Fruit fly (Drosophila melanogaster) whole organism, pupa: ENCODE measurements around the gene Or67a.

Source experiments
- CG10348 ChIP-seq: fragments of 200-800 bp; sonication (Bioruptor generic); IDR thresholded peaks from 2 replicates; pipeline ENCODE4 v1.3.6; 2022; ENCODE audit warnings: missing biosample characterization, missing genetic modification characterization
- CG12605 ChIP-seq: fragments of 200-800 bp; sonication (Bioruptor generic); IDR thresholded peaks from 2 replicates; pipeline ENCODE4 v1.3.6; 2022; ENCODE audit warnings: missing biosample characterization, missing genetic modification characterization
- D1 ChIP-seq: fragments of 200-800 bp; sonication (Bioruptor generic); optimal IDR thresholded peaks from 2 replicates; lab custom pipeline; 2018; ENCODE audit warnings: missing biosample characterization, mild to moderate bottlenecking, missing genetic modification characterization, moderate library complexity
- EcR ChIP-seq: fragments of 200-800 bp; sonication (Bioruptor generic); optimal IDR thresholded peaks from 3 replicates; lab custom pipeline; 2019; ENCODE audit warnings: missing biosample characterization, missing genetic modification characterization, mild to moderate bottlenecking, moderate library complexity, missing genetic modification reagents
- Snoo ChIP-seq: fragments of 200-800 bp; sonication (Bioruptor generic); optimal IDR thresholded peaks from 3 replicates; lab custom pipeline; 2017; ENCODE audit warnings: missing biosample characterization, mild to moderate bottlenecking, missing genetic modification characterization, inconsistent platforms
- gl ChIP-seq: fragments of 200-800 bp; sonication (Bioruptor generic); optimal IDR thresholded peaks from 2 replicates; lab custom pipeline; 2018; ENCODE audit warnings: missing biosample characterization, mild to moderate bottlenecking, missing genetic modification characterization
- rn ChIP-seq: fragments of 200-800 bp; sonication (Bioruptor generic); IDR thresholded peaks from 2 replicates; pipeline ENCODE4 v1.3.6; 2022; ENCODE audit warnings: missing biosample characterization, missing genetic modification characterization

dm6 chr3L:9555004-9555403 is 26.1 kb downstream of the Or67a start:
- TF ChIP-seq D1 (tag; lab: Kevin White, UChicago) (no peak), gl (tag; lab: Kevin White, UChicago) (no peak), CG12605 (GFP tag; lab: Robert Waterston, UW) (no peak), rn (GFP tag; lab: Robert Waterston, UW) (no peak), CG10348 (no peak), EcR (GFP tag; lab: Kevin White, UChicago) (no peak), Snoo (tag; lab: Kevin White, UChicago) (no peak)
